Fruit fly (Drosophila melanogaster): ENCODE data around the gene CG2003.

Gene CG2003

dm6 chr3R:31964701-31965323 lies 13.1 kb upstream of the CG2003 start:
- TF ChIP-seq CG8478 (optimal IDR thresholded peaks at IDR 0.05): no peak
- no peak for TF ChIP-seq CTCF (optimal IDR thresholded peaks at IDR 0.05)

DNA sequence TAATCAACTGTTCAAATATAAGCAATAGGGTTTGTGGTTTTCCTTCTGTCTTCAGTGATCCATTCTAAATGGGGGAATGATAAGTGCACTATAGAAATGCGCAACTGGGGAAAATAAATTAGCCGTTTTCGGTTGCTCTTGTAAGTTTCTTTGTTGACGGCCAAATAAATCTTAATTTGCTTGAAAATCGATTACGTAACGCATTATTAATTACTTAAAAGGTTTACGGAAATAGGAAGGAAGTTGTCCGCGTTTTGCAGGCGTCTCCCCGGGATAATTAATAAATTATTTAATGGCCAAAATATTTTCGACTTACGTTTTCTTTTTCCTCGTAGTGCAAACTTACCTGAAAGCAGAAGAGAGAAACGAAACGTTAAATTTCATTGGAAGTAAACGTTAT lies 8.5 kb upstream of the CG2003 start:
- no peak for TF ChIP-seq CG8478 (optimal IDR thresholded peaks at IDR 0.05)
- TF ChIP-seq CTCF (optimal IDR thresholded peaks at IDR 0.05): no peak

- TF ChIP-seq CTCF (optimal IDR thresholded peaks at IDR 0.05) (no peak), CG8478 (optimal IDR thresholded peaks at IDR 0.05) (no peak)
These were observed 4.8 kb upstream of the CG2003 start for dm6 chr3R:31973155-31973554.

- TF ChIP-seq CG8478 (optimal IDR thresholded peaks at IDR 0.05) (no peak), CTCF (optimal IDR thresholded peaks at IDR 0.05) (no peak)
These were observed 1.1 kb upstream of the CG2003 start for dm6 chr3R:31976784-31977183.

- TF ChIP-seq CTCF (optimal IDR thresholded peaks at IDR 0.05) (no peak), CG8478 (optimal IDR thresholded peaks at IDR 0.05) (no peak)
These were observed 497 bp downstream of the CG2003 start for dm6 chr3R:31978418-31978817.

DNA sequence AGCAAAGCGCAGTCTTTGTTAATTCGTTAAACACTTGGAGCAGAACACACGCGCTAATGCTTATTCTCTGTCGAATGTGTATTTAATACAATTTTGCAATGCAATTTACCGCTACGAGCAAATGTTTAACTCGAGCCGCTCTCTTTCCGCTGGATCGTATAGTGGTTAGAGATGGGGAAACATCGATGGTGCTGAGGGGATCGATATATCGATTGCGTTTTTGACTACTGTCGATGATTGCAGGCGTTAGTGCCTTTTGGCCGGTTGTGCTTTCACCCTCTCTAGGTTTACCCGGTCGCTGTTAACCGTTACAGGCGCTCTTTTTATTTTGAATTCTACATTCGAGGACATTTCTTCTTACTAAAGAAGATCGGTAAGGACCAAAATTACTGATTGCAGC lies 7.7 kb downstream of the CG2003 start:
- TF ChIP-seq CTCF (optimal IDR thresholded peaks at IDR 0.05): peak in 1 of 2 experiments; percentile 23
- TF ChIP-seq CG8478 (optimal IDR thresholded peaks at IDR 0.05): no peak

DNA sequence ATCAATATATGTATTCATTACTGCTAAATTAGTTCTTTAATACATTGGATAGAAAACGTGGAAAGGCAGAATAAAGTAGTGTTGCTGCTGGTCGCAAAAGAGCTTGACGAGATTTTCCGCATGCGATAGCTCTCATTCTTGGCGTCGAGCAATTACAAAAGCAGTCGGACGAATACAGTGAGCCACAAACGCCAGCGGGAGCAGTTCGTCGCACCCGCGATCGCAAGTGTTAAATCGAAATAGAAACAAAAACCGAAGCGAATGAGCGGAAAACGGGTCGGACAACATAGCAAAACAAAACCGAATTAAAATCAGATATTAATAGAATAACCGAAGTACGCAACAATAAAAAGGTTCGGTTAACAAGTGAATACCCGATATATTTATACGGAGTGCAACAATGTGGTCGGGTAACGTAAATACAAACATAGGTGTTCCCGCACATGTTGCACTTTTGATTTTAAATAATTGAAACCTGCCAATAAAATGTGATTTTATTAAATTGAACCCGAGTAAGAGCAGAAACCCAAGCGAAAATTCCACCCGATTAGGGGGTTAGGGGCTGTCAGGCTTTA lies 8.9 kb downstream of the CG2003 start:
- TF ChIP-seq CTCF (optimal IDR thresholded peaks at IDR 0.05): no peak
- TF ChIP-seq CG8478 (optimal IDR thresholded peaks at IDR 0.05): no peak

dm6 chr3R:31991786-31992185 lies 13.9 kb downstream of the CG2003 start:
- no peak for TF ChIP-seq CG8478 (optimal IDR thresholded peaks at IDR 0.05)
- no peak for TF ChIP-seq CTCF (optimal IDR thresholded peaks at IDR 0.05)

- TF ChIP-seq CTCF (optimal IDR thresholded peaks at IDR 0.05) (peak; percentile 57 to 59), CG8478 (optimal IDR thresholded peaks at IDR 0.05) (no peak)
These were observed 28.4 kb downstream of the CG2003 start for dm6 chr3R:32006330-32006729.

DNA sequence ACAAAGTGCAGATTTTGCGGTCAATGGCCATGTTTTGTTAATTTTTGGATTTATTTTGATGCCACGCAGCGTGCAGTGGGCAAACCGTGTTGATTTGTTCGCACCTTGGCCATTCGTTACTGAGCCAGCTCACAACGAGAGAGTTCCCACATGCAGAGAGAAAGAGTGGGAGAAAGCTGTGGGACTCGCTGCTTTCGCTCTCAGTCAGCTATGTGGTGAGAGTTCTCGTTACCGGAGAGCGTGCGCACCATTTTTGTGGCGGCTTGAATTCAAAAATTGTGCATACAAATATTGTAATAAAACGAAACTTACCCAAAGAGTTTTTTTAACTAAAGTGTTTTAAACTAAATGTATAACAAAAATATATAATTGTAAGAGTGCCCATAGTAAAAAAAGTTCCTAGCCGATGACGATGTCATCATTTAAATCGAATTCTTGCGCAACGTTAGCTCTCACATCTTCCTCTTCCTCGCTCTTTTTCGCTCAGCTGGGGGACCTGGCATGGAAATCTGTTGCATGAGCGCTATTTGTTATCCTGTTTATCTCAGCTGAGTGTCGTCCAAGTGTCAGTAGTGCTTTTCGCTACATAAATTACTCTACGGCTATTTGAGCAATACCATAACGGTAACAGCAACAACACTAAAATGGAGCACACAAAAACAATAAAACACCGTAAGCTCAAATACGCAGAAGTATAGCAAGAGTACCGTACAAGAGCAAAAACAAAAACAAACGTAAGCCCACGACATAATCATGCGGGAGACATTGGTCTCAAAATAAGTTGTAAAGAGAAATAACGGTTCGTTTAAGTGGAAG lies 37.7 kb downstream of the CG2003 start, which contains the start of gene heph:
Gene heph, minus strand, starts transcription at position 121 of the 816 bp plus-strand sequence.
- TF ChIP-seq CTCF (optimal IDR thresholded peaks at IDR 0.05) (no peak), CG8478 (optimal IDR thresholded peaks at IDR 0.05) (no peak)

DNA sequence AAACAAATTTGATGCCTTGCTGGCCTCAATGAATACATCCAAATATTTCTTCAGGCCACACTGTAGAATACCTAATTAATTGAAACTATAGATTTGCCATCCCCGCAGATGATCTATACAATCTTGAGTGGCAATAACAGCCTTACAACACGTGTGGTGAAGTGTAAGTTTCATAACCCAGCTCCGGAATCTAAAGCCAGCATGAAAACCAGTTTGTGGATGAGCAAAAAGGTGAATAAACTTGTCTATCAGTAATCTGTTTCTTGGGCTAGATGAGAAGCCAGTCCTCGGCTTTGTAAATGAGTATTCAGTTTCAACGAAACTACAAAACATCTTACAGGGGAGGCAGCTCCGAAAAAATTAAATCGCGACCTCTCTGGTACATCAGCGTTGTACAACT lies 44.2 kb downstream of the CG2003 start:
- TF ChIP-seq CG8478 (optimal IDR thresholded peaks at IDR 0.05): no peak
- TF ChIP-seq CTCF (optimal IDR thresholded peaks at IDR 0.05): no peak

DNA sequence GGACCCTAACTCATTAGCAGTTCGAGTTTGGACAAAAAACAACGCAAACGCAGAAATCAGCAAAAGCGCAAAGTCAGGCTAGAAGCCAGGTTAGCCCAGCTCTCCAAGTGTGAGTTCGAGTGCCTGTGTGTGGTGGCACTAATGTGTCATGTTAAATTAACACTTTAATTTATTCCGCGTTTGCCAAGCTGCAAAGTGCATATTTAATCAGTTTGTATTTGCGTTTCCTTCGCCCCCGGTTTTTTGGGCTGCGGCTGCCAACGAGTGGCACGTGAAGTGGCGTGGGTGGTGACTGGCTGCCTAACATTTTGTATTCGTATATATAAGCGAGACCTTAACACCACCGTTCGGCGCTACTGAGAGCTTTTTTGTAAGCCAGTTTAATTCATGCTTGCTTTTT lies 51.2 kb downstream of the CG2003 start:
- TF ChIP-seq CG8478 (optimal IDR thresholded peaks at IDR 0.05): no peak
- no peak for TF ChIP-seq CTCF (optimal IDR thresholded peaks at IDR 0.05)

- TF ChIP-seq CTCF (optimal IDR thresholded peaks at IDR 0.05) (no peak), CG8478 (optimal IDR thresholded peaks at IDR 0.05) (no peak)
These were observed 55.0 kb downstream of the CG2003 start for dm6 chr3R:32032885-32033284.

dm6 chr3R:32038030-32038429 lies 60.1 kb downstream of the CG2003 start, which contains the start of gene Pos:
Pos (plus strand) TSS chr3R:32038330.
- no peak for TF ChIP-seq CTCF (optimal IDR thresholded peaks at IDR 0.05)
- TF ChIP-seq CG8478 (optimal IDR thresholded peaks at IDR 0.05): no peak

Measured in S2 (cell line).